Worm (Caenorhabditis elegans) whole organism, L3 larva: ENCODE measurements around the gene ccdc-55.

ENCODE experiments used
- R02D3.7 ChIP-seq: fragments of 150-350 bp; optimal IDR thresholded peaks from 2 replicates; lab custom pipeline; 2014; ENCODE audit warnings: missing biosample characterization, missing genetic modification characterization
- ZK546.5 ChIP-seq: sonication (generic microtip); optimal IDR thresholded peaks from 2 replicates; lab custom pipeline; 2017; ENCODE audit warnings: missing biosample characterization, missing genetic modification characterization
- aly-2 ChIP-seq: fragments of 150-350 bp; optimal IDR thresholded peaks from 2 replicates; lab custom pipeline; 2014; ENCODE audit warnings: missing biosample characterization, missing genetic modification characterization
- ama-1 ChIP-seq: fragments of 150-350 bp; optimal IDR thresholded peaks from 2 replicates; lab custom pipeline; 2018
- ceh-16 ChIP-seq: sonication (generic microtip); optimal IDR thresholded peaks from 2 replicates; lab custom pipeline; 2017; ENCODE audit warnings: missing biosample characterization, missing genetic modification characterization
- ceh-28 ChIP-seq: fragments of 150-350 bp; optimal IDR thresholded peaks from 2 replicates; lab custom pipeline; 2014; ENCODE audit warnings: missing biosample characterization, missing genetic modification reagents, missing genetic modification characterization
- ceh-82 ChIP-seq: fragments of 150-350 bp; optimal IDR thresholded peaks from 2 replicates; lab custom pipeline; 2014; ENCODE audit warnings: missing biosample characterization, missing genetic modification characterization
- ceh-9 ChIP-seq: sonication (generic microtip); optimal IDR thresholded peaks from 2 replicates; lab custom pipeline; 2018; ENCODE audit warnings: missing biosample characterization, missing genetic modification characterization
- daf-12 ChIP-seq: fragments of 150-350 bp; optimal IDR thresholded peaks from 2 replicates; lab custom pipeline; 2014; ENCODE audit warnings: missing biosample characterization, missing genetic modification reagents, missing genetic modification characterization
- egl-27 ChIP-seq: sonication (generic microtip); optimal IDR thresholded peaks from 4 replicates; lab custom pipeline; 2017; ENCODE audit warnings: missing biosample characterization, missing genetic modification reagents, missing genetic modification characterization
- egl-5 ChIP-seq: fragments of 150-350 bp; optimal IDR thresholded peaks from 2 replicates; lab custom pipeline; 2017; ENCODE audit warnings: missing biosample characterization, missing genetic modification reagents, missing genetic modification characterization, inconsistent platforms
- elt-1 ChIP-seq: fragments of 150-350 bp; optimal IDR thresholded peaks from 2 replicates; lab custom pipeline; 2014; ENCODE audit warnings: missing biosample characterization, missing genetic modification characterization
- elt-3 ChIP-seq, 3 experiments: fragments of 150-350 bp in 1 of 3; sonication (generic microtip) in 2 of 3; optimal IDR thresholded peaks; 2 replicates in 2 of 3; 4 replicates in 1 of 3; lab custom pipeline; 2014 to 2017; ENCODE audit warnings: missing biosample characterization in 3 of 3, missing genetic modification characterization in 3 of 3
- eor-1 ChIP-seq, 2 experiments: fragments of 150-350 bp; optimal IDR thresholded peaks; 2 replicates each; lab custom pipeline; 2014 to 2018; ENCODE audit warnings: missing biosample characterization in 2 of 2, missing genetic modification characterization in 2 of 2
- fkh-10 ChIP-seq: sonication (generic microtip); optimal IDR thresholded peaks from 2 replicates; lab custom pipeline; 2017; ENCODE audit warnings: missing biosample characterization, missing genetic modification reagents, missing genetic modification characterization
- fkh-2 ChIP-seq: fragments of 150-350 bp; optimal IDR thresholded peaks from 2 replicates; lab custom pipeline; 2014; ENCODE audit warnings: missing biosample characterization, missing genetic modification reagents, missing genetic modification characterization
- fos-1 ChIP-seq: fragments of 150-350 bp; optimal IDR thresholded peaks from 2 replicates; lab custom pipeline; 2014; ENCODE audit warnings: missing biosample characterization, missing genetic modification characterization
- hmg-11 ChIP-seq: sonication (generic microtip); optimal IDR thresholded peaks from 2 replicates; lab custom pipeline; 2016; ENCODE audit warnings: missing genetic modification characterization, missing compliant biosample characterization
- lin-15B ChIP-seq: fragments of 150-350 bp; optimal IDR thresholded peaks from 2 replicates; lab custom pipeline; 2014; ENCODE audit warnings: missing biosample characterization, missing genetic modification characterization
- lin-39 ChIP-seq: fragments of 150-350 bp; optimal IDR thresholded peaks from 2 replicates; lab custom pipeline; 2018; ENCODE audit warnings: missing biosample characterization, missing genetic modification reagents, missing genetic modification characterization
- lsy-12 ChIP-seq: sonication (generic microtip); optimal IDR thresholded peaks from 2 replicates; lab custom pipeline; 2016; ENCODE audit warnings: mild to moderate bottlenecking, missing genetic modification characterization, missing compliant biosample characterization
- mdl-1 ChIP-seq: fragments of 150-350 bp; optimal IDR thresholded peaks from 2 replicates; lab custom pipeline; 2014; ENCODE audit warnings: missing biosample characterization, missing genetic modification characterization
- mml-1 ChIP-seq: fragments of 150-350 bp; sonication (generic microtip); optimal IDR thresholded peaks from 3 replicates; lab custom pipeline; 2014; ENCODE audit warnings: missing biosample characterization, missing genetic modification characterization
- nhr-11 ChIP-seq: fragments of 150-350 bp; optimal IDR thresholded peaks from 2 replicates; lab custom pipeline; 2014; ENCODE audit warnings: missing biosample characterization, missing genetic modification characterization
- nhr-12 ChIP-seq: fragments of 150-350 bp; optimal IDR thresholded peaks from 2 replicates; lab custom pipeline; 2014; ENCODE audit warnings: missing biosample characterization, missing genetic modification characterization
- nhr-23 ChIP-seq: fragments of 150-350 bp; optimal IDR thresholded peaks from 2 replicates; lab custom pipeline; 2014; ENCODE audit warnings: missing biosample characterization, missing genetic modification reagents, missing genetic modification characterization
- nhr-237 ChIP-seq: fragments of 150-350 bp; optimal IDR thresholded peaks from 2 replicates; lab custom pipeline; 2014; ENCODE audit warnings: missing biosample characterization, missing genetic modification characterization
- nhr-25 ChIP-seq: sonication (generic microtip); optimal IDR thresholded peaks from 2 replicates; lab custom pipeline; 2017; ENCODE audit warnings: missing biosample characterization, missing genetic modification characterization
- nhr-28 ChIP-seq: fragments of 150-350 bp; optimal IDR thresholded peaks from 2 replicates; lab custom pipeline; 2014; ENCODE audit warnings: missing biosample characterization, missing genetic modification characterization
- nhr-43 ChIP-seq: sonication (generic microtip); optimal IDR thresholded peaks from 2 replicates; lab custom pipeline; 2016; ENCODE audit warnings: mild to moderate bottlenecking, missing genetic modification characterization, missing compliant biosample characterization; ENCODE audit not compliant: poor library complexity, severe bottlenecking
- nhr-67 ChIP-seq: fragments of 150-350 bp; optimal IDR thresholded peaks from 2 replicates; lab custom pipeline; 2014; ENCODE audit warnings: missing biosample characterization, missing genetic modification characterization
- nhr-76 ChIP-seq: fragments of 150-350 bp; sonication (generic microtip); optimal IDR thresholded peaks from 5 replicates; lab custom pipeline; 2014; ENCODE audit warnings: missing biosample characterization, missing genetic modification characterization
- nhr-77 ChIP-seq: fragments of 150-350 bp; optimal IDR thresholded peaks from 2 replicates; lab custom pipeline; 2014; ENCODE audit warnings: missing biosample characterization, missing genetic modification characterization
- pha-4 ChIP-seq: fragments of 150-350 bp; optimal IDR thresholded peaks from 2 replicates; lab custom pipeline; 2014; ENCODE audit warnings: missing biosample characterization, missing genetic modification reagents, missing genetic modification characterization
- pqm-1 ChIP-seq: fragments of 150-350 bp; optimal IDR thresholded peaks from 2 replicates; lab custom pipeline; 2017; ENCODE audit warnings: missing biosample characterization, missing genetic modification characterization, inconsistent platforms
- sea-2 ChIP-seq: fragments of 150-350 bp; sonication (generic microtip); optimal IDR thresholded peaks from 4 replicates; lab custom pipeline; 2014; ENCODE audit warnings: missing biosample characterization, missing genetic modification reagents, missing genetic modification characterization
- skn-1 ChIP-seq: fragments of 150-350 bp; optimal IDR thresholded peaks from 2 replicates; lab custom pipeline; 2014; ENCODE audit warnings: missing biosample characterization, missing genetic modification characterization
- snpc-4 ChIP-seq: fragments of 150-350 bp; optimal IDR thresholded peaks from 2 replicates; lab custom pipeline; 2014; ENCODE audit warnings: missing biosample characterization, missing genetic modification characterization
- tbx-2 ChIP-seq: sonication (generic microtip); optimal IDR thresholded peaks from 2 replicates; lab custom pipeline; 2016; ENCODE audit warnings: mild to moderate bottlenecking, missing genetic modification characterization, missing compliant biosample characterization
- unc-39 ChIP-seq: sonication (generic microtip); optimal IDR thresholded peaks from 4 replicates; lab custom pipeline; 2017; ENCODE audit warnings: missing biosample characterization, missing genetic modification characterization
- unc-62 ChIP-seq: fragments of 150-350 bp; sonication (generic microtip); optimal IDR thresholded peaks from 4 replicates; lab custom pipeline; 2014; ENCODE audit warnings: missing biosample characterization, missing genetic modification reagents, missing genetic modification characterization
- zag-1 ChIP-seq: fragments of 150-350 bp; optimal IDR thresholded peaks from 2 replicates; lab custom pipeline; 2014; ENCODE audit warnings: missing biosample characterization, missing genetic modification characterization
- ztf-11 ChIP-seq: fragments of 150-350 bp; optimal IDR thresholded peaks from 2 replicates; lab custom pipeline; 2014; ENCODE audit warnings: missing biosample characterization, missing genetic modification characterization
- ztf-4 ChIP-seq: fragments of 150-350 bp; optimal IDR thresholded peaks from 2 replicates; lab custom pipeline; 2014; ENCODE audit warnings: missing biosample characterization, missing genetic modification characterization

The ccdc-55 gene

DNA sequence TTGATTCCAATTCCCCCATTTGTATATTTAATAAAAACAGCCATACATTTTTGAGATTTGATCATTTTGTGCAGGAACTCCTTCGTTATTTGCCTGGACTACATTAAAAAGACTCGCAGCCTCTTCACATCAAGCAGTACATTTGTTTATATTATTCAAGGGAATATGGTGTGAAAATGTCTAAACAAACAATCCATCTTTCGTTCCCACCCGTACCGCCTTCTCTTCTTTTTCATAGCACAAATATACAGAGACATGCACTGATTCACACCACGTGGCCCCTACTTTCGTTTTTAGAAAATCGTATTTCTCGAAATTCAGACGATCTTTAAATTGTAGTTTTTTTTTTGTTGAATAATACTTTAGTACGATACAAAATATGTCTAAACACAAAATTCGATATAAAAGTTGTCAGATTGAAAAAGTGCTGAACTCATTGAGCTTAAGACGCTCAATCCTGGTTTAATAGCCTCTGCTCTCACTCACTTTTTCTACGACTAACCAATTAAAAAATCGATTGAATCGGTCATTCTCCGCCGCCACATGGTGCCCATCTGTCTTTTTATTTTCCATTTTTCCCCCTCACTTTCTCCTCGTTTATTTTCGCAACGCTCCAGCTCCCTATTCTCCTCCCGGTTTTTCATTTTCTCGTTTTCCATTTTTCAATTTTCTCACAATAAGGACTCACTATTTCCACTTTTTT lies 26.9 kb upstream of the ccdc-55 start (continued):
- no peak for TF ChIP-seq mml-1
- TF ChIP-seq nhr-77 (tag; lab: Kevin White, UChicago): peak; percentile 46
- TF ChIP-seq fkh-2 (tag; lab: Kevin White, UChicago): no peak
- no peak for TF ChIP-seq lin-39 (tag; lab: Kevin White, UChicago)
- TF ChIP-seq nhr-12 (tag; lab: Kevin White, UChicago): no peak
- TF ChIP-seq fos-1: no peak
- no peak for TF ChIP-seq unc-39 (tag; lab: Kevin White, UChicago)
- TF ChIP-seq unc-62 (GFP tag; lab: Kevin White, UChicago): no peak
- TF ChIP-seq nhr-25: peak; percentile 38
- no peak for TF ChIP-seq zag-1 (tag; lab: Kevin White, UChicago)
- peak; percentile 60 for TF ChIP-seq ztf-4
- no peak for TF ChIP-seq ztf-11
- TF ChIP-seq ZK546.5 (tag; lab: Kevin White, UChicago): no peak
- no peak for TF ChIP-seq snpc-4 (tag; lab: Kevin White, UChicago)
- TF ChIP-seq ama-1 (lab: Kevin White, UChicago): peak; percentile 95
- no peak for TF ChIP-seq nhr-76 (tag; lab: Kevin White, UChicago)
- no peak for TF ChIP-seq nhr-28 (tag; lab: Kevin White, UChicago)
- TF ChIP-seq pha-4: peak; percentile 36
- TF ChIP-seq nhr-43 (tag; lab: Kevin White, UChicago): peak; percentile 84
- TF ChIP-seq egl-27 (tag; lab: Kevin White, UChicago): no peak
- TF ChIP-seq ceh-28 (tag; lab: Kevin White, UChicago): peak; percentile 56
- no peak for TF ChIP-seq lin-15B (tag; lab: Kevin White, UChicago)
- TF ChIP-seq nhr-67 (tag; lab: Kevin White, UChicago): no peak
- TF ChIP-seq ceh-82 (tag; lab: Kevin White, UChicago): peak; percentile 46
- TF ChIP-seq ceh-16 (tag; lab: Kevin White, UChicago): no peak
- no peak for TF ChIP-seq elt-1 (tag; lab: Kevin White, UChicago)

DNA sequence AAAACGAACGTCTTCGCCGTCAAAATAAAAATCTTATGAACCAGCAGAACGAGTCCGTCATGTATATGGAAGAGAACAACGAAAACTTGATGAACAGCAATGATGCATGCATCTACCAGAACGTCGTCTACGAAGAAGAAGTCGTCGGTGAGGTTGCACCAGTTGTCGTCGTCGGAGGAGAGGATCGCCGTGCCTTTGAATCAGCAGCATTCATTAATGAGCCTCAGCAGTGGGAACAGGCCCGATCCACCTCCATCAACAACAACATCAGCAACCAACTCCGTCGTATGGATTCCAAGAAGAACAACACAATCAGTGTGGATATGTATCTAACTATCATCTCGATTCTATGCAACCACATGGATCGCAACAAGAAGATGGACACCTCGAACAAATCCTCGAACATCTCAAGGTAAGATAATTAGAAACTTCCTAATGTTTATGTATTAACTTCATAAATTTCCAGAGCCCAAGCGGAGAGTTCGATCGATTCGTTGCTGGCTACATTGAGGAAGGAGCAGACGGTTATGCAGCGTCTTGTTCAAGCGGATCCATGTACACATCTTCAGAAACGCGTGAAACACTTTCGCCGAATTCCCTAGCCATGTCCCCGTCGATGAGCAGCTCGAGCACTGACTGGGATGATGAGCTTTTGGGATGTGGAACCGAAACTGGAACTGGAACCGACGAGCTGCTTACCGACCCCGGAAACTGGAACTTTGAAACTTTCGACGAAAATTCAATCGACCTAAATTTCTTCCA lies 26.0 kb upstream of the ccdc-55 start:
- TF ChIP-seq ama-1 (lab: Kevin White, UChicago): peak; percentile 52
- TF ChIP-seq elt-3 (tag; optimal IDR thresholded peaks at IDR 0.05; lab: Kevin White, UChicago): no peak
- TF ChIP-seq unc-62 (GFP tag; lab: Kevin White, UChicago): no peak
- peak; percentile 1 for TF ChIP-seq nhr-23 (tag; lab: Kevin White, UChicago)

DNA sequence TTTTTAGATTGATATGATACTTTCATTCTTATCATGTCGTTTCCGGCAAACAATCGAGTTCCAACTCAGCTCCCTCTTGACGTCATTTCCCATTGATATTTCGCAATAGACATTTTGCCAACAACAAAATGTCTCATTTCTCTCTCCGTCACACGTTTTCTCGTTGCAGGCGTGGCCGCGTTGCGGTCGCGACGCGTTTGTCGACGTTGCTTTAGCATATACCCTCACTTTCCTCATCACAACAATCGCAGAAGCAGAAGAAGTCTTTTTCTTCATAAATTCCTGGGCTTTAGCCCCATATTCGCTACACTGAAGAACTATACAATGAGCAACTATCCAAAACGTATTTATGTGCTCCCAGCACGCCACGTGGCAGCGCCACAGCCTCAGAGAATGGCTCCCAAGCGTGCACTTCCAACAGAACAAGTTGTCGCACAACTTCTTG lies 25.1 kb upstream of the ccdc-55 start, which contains the start of gene xbp-1:
Gene xbp-1 (plus strand): TSS at position 151 of the 445 bp plus-strand sequence.
- no peak for TF ChIP-seq ztf-11
- no peak for TF ChIP-seq nhr-237 (tag; lab: Kevin White, UChicago)
- peak; percentile 81 for TF ChIP-seq lsy-12 (tag; lab: Kevin White, UChicago)
- TF ChIP-seq mml-1: no peak
- TF ChIP-seq ceh-9 (tag; lab: Kevin White, UChicago): no peak
- no peak for TF ChIP-seq ztf-4
- peak; percentile 97 for TF ChIP-seq pqm-1 (tag; lab: Kevin White, UChicago)
- TF ChIP-seq skn-1: peak; percentile 88
- TF ChIP-seq nhr-25: peak; percentile 94
- TF ChIP-seq nhr-28 (tag; lab: Kevin White, UChicago): no peak
- peak; percentile 85 for TF ChIP-seq fos-1
- TF ChIP-seq nhr-12 (tag; lab: Kevin White, UChicago): no peak
- peak; percentile 30 for TF ChIP-seq unc-62 (GFP tag; lab: Kevin White, UChicago)
- peak; percentile 89 for TF ChIP-seq nhr-23 (tag; lab: Kevin White, UChicago)
- peak; percentile 84 for TF ChIP-seq lin-15B (tag; lab: Kevin White, UChicago)
- no peak for TF ChIP-seq elt-1 (tag; lab: Kevin White, UChicago)
- peak; percentile 75 for TF ChIP-seq sea-2 (GFP tag; lab: Kevin White, UChicago)
- TF ChIP-seq snpc-4 (tag; lab: Kevin White, UChicago): peak; percentile 76
- no peak for TF ChIP-seq daf-12 (tag; lab: Kevin White, UChicago)
- no peak for TF ChIP-seq zag-1 (tag; lab: Kevin White, UChicago)
- TF ChIP-seq ZK546.5 (tag; lab: Kevin White, UChicago): no peak
- peak; percentile 16 for TF ChIP-seq tbx-2 (tag; lab: Kevin White, UChicago)
- TF ChIP-seq hmg-11: peak; percentile 80
- TF ChIP-seq eor-1 (tag; optimal IDR thresholded peaks at IDR 0.05; lab: Kevin White, UChicago): no peak
- TF ChIP-seq ama-1 (lab: Kevin White, UChicago): peak; percentile 88
- TF ChIP-seq mdl-1 (tag; lab: Kevin White, UChicago): peak; percentile 55
- no peak for TF ChIP-seq nhr-76 (tag; lab: Kevin White, UChicago)
- no peak for TF ChIP-seq nhr-77 (tag; lab: Kevin White, UChicago)
- peak; percentile 64 for TF ChIP-seq R02D3.7
- TF ChIP-seq fkh-10 (GFP tag; lab: Kevin White, UChicago): peak; percentile 66
- no peak for TF ChIP-seq aly-2 (tag; lab: Kevin White, UChicago)
- no peak for TF ChIP-seq fkh-2 (tag; lab: Kevin White, UChicago)
- TF ChIP-seq lin-39 (tag; lab: Kevin White, UChicago): peak; percentile 94
- TF ChIP-seq nhr-43 (tag; lab: Kevin White, UChicago): peak; percentile 39
- no peak for TF ChIP-seq ceh-16 (tag; lab: Kevin White, UChicago)
- peak; percentile 90 for TF ChIP-seq egl-5
- TF ChIP-seq nhr-11: peak; percentile 73
- no peak for TF ChIP-seq unc-39 (tag; lab: Kevin White, UChicago)
